Fruit fly (Drosophila melanogaster) whole organism, adult: ENCODE results near the gene Teh3.

ENCODE experiments used
- CG1620 ChIP-seq: fragments of 200-800 bp; sonication (Bioruptor generic); optimal IDR thresholded peaks from 2 replicates; lab custom pipeline; 2016; ENCODE audit warnings: missing biosample characterization, missing genetic modification characterization
- CG7101 ChIP-seq: fragments of 200-800 bp; sonication (Bioruptor generic); optimal IDR thresholded peaks from 2 replicates; lab custom pipeline; 2018; ENCODE audit warnings: missing biosample characterization, mild to moderate bottlenecking, missing genetic modification characterization, moderate library complexity
- Mnt ChIP-seq: fragments of 200-800 bp; sonication (Bioruptor generic); optimal IDR thresholded peaks from 2 replicates; lab custom pipeline; 2016; ENCODE audit warnings: missing biosample characterization, mild to moderate bottlenecking, missing genetic modification characterization
- bab1 ChIP-seq: fragments of 200-800 bp; sonication (Bioruptor generic); optimal IDR thresholded peaks from 3 replicates; lab custom pipeline; 2019; ENCODE audit warnings: missing biosample characterization, mild to moderate bottlenecking, missing genetic modification characterization, moderate library complexity
- cic ChIP-seq: fragments of 200-800 bp; sonication (Bioruptor generic); optimal IDR thresholded peaks from 2 replicates; lab custom pipeline; 2017; ENCODE audit warnings: missing biosample characterization, mild to moderate bottlenecking, missing genetic modification characterization, moderate library complexity
- cnc ChIP-seq, 2 experiments: fragments of >200 bp; optimal IDR thresholded peaks; 2 replicates each; lab custom pipeline; 2017
- ovo ChIP-seq: fragments of 200-800 bp; sonication (Bioruptor generic); optimal IDR thresholded peaks from 2 replicates; lab custom pipeline; 2016; ENCODE audit warnings: missing biosample characterization, missing genetic modification characterization
- pad ChIP-seq: fragments of 200-800 bp; sonication (Bioruptor generic); optimal IDR thresholded peaks from 3 replicates; lab custom pipeline; 2017; ENCODE audit warnings: missing biosample characterization, missing genetic modification characterization, mild to moderate bottlenecking, moderate library complexity, missing genetic modification reagents
- tj ChIP-seq: fragments of 200-800 bp; sonication (Bioruptor generic); optimal IDR thresholded peaks from 3 replicates; lab custom pipeline; 2017; ENCODE audit warnings: missing biosample characterization, mild to moderate bottlenecking, missing genetic modification characterization, moderate library complexity

Gene Teh3

DNA sequence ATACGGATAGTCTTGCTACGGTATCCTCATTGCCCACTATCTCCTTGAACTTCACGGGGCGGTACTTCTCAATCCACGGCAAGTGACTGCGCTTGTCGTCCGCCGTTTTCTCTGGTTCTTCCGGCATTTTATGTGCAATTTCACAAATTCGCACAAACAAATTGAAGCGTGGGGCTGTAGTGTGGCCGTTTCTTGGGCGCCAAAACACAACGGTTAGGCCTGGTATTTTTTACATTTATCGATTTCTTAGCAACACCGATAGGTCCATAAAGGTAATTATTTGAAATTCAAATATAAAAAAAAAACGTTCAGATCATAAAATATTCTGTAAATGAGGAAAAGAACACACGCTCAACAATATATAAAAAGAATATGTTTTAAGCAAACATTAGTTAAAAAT is 48.6 kb downstream of the Teh3 start, which contains the start of gene RfC4:
Gene RfC4, minus strand, starts transcription at position 182 of the 400 bp plus-strand sequence.
- TF ChIP-seq Mnt (GFP tag; lab: Kevin White, UChicago), result no peak
- no peak for TF ChIP-seq cnc (optimal IDR thresholded peaks at IDR 0.05; lab: Kevin White, UChicago)
- TF ChIP-seq ovo, result no peak
- TF ChIP-seq cic (GFP tag; lab: Kevin White, UChicago), result no peak

dm6 chr3L:4133724-4134678 is 50.5 kb downstream of the Teh3 start, which contains the start of gene ens:
Gene ens (minus strand): TSS chr3L:4134550.
- TF ChIP-seq CG1620 (GFP tag; lab: Kevin White, UChicago) (no peak), bab1 (peak; percentile 61), cic (GFP tag; lab: Kevin White, UChicago) (peak; percentile 18), ovo (no peak), CG7101 (tag; lab: Kevin White, UChicago) (peak; percentile 17), pad (peak; percentile 68), tj (GFP tag; lab: Kevin White, UChicago) (peak; percentile 15)
